Fruit fly (Drosophila melanogaster): ENCODE data around the gene otu.

- TF ChIP-seq pan (optimal IDR thresholded peaks at IDR 0.05) (no peak), psq (optimal IDR thresholded peaks at IDR 0.05) (no peak), usp (GFP tag; optimal IDR thresholded peaks at IDR 0.05) (no peak)
Observed at dm6 chrX:8484778-8485177, 4.6 kb downstream of the otu start.
